Worm (Caenorhabditis elegans) whole organism, midembryonic: ENCODE results near the gene Y44A6D.6.
A peak's percentile ranks its signal among the peaks of the same experiment; 100 is the strongest.

Source experiments
- T22C8.4 ChIP-seq: fragments of 200-800 bp; sonication (Bioruptor generic); IDR thresholded peaks from 2 replicates; pipeline ENCODE4 v1.3.6; 2022; ENCODE audit warnings: missing genetic modification characterization, missing compliant biosample characterization
- cog-1 ChIP-seq: sonication (generic microtip); optimal IDR thresholded peaks from 2 replicates; lab custom pipeline; 2016; ENCODE audit warnings: missing genetic modification characterization, missing compliant biosample characterization
- med-1 ChIP-seq: sonication (generic microtip); optimal IDR thresholded peaks from 2 replicates; lab custom pipeline; 2017; ENCODE audit warnings: missing genetic modification characterization, mild to moderate bottlenecking, missing compliant biosample characterization, antibody characterized with exemption, missing genetic modification reagents; ENCODE audit not compliant: insufficient read depth
- ref-1 ChIP-seq: fragments of 200-800 bp; sonication (Bioruptor generic); conservative IDR thresholded peaks from 2 replicates; pipeline ENCODE4 v1.3.6; 2022; ENCODE audit warnings: missing genetic modification reagents, missing genetic modification characterization, missing compliant biosample characterization
- ztf-29 ChIP-seq: fragments of 200-800 bp; sonication (Bioruptor generic); IDR thresholded peaks from 2 replicates; pipeline ENCODE4 v1.3.6; 2022; ENCODE audit warnings: missing genetic modification reagents, missing genetic modification characterization, missing compliant biosample characterization

DNA sequence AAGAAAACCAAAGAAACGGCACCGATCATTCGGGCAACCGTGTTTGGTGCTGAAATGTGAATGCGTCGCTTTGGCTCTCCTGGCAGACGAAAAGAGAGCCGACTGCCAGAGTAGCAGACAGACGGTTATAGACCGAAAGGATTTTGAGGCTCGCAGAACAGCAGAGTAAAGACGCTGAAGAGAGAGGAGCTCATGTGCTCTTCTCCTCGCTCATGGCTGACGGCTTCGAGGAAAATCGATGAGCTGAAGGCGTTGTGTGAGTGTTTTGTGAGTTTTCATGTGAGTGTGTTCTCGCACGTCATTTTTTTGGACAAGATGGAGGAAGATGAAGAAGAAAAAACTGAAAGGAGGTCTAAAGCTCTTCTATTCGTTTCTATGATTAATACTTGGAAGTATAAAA lies 21.7 kb downstream of the Y44A6D.6 start, which contains the start of gene sbt-1:
- TF ChIP-seq T22C8.4 (GFP tag; lab: Robert Waterston, UW), result peak; percentile 32; the same call in 1 of the 2 replicates
- TF ChIP-seq cog-1, result no peak
- TF ChIP-seq med-1 (GFP tag; lab: Kevin White, UChicago), result no peak
- TF ChIP-seq ref-1 (GFP tag; lab: Robert Waterston, UW), result no peak
- no peak for TF ChIP-seq ztf-29 (GFP tag; lab: Robert Waterston, UW)
